Fruit fly (Drosophila melanogaster) ovary, adult (tissue): ENCODE measurements around the gene Top1.
A peak's percentile ranks its signal among the peaks of the same experiment; 100 is the strongest.

Experiments used
- CG17801 ChIP-seq: fragments of 200-800 bp; optimal IDR thresholded peaks from 2 replicates; lab custom pipeline; 2019; ENCODE audit warnings: missing biosample characterization, mild to moderate bottlenecking, missing genetic modification characterization, moderate library complexity; ENCODE audit not compliant: partially characterized antibody

Top1 gene

DNA sequence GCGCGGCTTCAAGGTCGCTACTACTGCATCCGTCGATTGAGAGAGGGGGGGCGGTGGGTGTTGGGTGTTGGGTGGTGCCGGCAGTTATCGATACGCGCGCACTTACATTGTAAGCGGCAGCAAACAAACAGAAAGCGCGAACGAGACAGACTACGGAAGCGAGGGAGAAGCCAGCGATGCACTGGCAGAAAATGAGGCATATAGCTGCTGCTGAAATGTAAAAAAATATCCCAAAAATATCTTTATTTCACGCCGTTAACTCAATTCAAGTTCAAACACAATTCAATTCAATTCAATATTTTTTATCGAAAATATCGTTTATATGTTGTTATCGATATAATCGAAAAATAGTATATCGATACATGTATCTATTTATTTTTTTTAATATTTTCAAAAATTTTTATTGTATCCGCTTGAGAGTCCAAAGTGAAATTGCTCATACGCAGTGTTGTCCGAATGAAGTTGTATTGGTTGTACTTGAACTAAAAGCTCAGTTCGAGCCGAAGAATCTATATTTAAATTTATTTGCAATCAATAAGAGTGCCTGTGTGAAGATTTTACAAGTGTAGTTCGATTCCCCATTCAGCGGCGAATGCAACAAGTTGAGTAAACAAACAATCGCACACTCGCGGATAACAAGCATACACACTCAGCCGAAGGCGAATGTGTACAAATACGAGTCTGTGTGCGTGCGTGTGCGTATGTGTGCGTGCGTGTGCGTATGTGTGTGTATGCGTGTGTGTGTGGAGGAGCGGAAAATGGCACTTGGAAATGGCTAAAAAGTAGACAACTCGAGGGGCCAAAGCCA lies 7.0 kb upstream of the Top1 start:
- TF ChIP-seq CG17801 = peak; percentile 74

DNA sequence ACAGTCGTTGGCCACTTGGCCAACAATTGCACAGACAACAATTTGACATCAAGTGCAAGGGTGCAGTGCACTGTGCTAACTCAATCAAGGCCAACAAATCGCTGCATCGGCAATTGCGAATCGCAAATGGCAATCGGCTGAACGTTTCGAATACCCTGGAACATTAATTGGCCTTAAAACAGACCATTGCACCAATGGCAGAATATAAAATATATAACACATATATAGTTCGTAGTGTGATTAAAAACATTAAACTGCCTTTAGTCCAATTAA lies 6.5 kb upstream of the Top1 start:
- TF ChIP-seq CG17801 = no peak

DNA sequence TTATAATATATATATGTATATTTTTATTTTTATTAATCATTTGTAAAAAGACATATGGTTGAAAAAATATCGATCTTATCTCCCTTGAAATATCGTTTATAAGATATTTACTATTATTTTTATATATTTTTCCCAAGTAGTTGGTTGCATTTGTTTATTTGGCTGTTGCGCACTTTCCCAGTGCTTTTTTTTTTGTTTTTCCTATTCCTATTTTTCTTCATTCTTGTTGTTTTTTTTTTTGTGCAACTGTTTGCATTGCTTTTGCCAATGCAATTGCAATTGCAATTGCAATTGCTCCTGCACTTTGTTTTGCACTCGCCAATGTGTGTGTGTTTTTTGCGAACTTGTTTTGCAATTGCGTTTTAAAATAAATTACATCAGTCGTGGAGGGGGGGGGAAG lies 5.9 kb upstream of the Top1 start:
- no peak for TF ChIP-seq CG17801

DNA sequence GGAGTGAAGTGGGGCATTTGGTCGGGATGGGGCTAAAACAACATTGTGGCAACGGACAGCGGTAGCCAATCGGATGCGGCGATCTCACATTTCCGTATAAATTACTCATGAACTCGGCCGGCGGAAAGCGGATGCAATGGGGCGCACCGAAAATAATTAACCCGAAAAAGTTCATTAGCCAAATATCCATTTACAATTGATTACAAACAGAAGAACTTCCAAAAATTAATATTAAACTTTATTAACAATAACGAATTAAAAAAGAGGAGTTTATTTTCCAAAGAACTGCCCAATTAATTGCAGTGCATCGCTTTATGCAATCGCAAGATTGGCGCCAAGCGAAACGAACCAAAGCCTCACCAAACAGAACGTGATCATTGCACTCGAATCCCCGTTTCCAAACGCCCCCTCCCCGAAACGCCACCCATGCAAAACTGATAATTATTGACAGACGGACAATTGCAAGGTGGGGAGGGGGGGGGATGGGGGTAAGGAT lies 5.4 kb upstream of the Top1 start:
- peak; percentile 56 for TF ChIP-seq CG17801

DNA sequence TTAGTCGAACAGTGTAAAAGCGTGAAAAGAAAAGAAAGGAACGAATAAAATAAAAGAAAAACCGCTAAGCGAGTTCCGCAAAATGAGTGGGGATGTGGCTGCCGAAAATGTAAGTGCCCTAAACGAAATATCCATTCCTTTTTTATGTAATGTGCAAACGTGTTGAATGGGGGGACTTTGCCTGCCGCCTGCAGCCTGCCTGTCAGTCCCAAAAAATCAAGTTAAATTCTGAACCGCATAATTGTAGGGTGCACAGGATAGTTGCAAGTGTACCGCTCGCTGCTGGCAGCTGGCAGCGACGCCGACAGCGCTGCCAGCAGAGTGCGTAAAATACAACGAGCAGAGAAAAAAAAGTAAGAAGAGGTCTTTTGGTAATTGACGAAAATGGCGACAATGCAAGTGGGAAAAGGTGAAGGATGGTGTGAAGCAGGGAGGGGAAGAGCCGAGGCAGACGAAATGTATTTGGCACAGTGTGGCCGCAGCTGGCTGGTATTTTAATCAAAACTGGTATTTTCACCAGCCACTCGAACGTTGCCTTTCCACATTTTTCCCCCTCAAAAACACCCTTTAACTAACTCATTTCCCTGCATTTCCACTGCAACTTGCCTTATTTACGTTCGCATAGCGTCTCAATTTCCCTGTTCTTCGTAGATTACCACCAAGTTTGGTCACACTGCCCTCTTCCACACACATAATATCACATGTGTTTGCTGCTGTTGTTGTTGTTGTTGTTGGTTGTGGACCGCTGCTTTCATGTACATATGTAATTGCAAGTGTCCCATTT lies 612 bp downstream of the Top1 start:
- no peak for TF ChIP-seq CG17801

DNA sequence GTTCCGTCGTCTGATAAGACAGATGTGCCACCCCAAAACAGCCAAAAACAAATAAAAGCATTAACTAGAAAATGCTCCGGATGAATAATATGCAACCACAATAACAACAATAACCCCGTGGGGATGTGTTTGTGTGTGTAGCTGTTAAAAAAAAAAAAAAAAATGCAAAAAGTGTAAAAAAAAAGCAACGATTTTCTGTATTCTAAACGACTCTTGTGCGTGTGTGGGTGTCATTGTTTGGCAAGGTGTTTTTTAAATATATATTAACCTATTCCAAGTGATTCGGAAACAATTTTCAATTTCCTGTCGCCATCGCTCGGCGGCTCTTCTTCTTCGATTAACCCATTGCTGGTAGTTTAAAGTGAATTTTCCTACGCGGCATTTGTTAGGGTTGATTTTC lies 1.2 kb downstream of the Top1 start:
- peak; percentile 38 for TF ChIP-seq CG17801

DNA sequence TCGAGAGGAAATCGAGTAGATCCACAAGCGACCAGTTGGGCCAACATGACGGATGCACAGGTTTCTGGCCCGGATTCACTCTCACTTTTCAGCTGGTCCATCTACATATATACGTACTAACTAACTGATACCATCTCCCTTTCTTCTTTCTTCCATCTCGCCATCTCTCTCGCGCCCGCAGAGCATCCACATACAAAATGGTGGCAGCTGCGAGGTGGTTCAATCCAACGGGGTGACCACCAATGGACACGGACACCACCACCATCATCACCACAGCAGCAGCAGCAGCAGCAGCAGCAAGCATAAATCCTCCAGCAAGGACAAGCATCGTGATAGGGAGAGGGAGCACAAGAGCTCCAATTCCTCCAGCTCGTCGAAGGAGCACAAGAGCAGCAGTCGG lies 1.7 kb downstream of the Top1 start:
- TF ChIP-seq CG17801 = no peak

DNA sequence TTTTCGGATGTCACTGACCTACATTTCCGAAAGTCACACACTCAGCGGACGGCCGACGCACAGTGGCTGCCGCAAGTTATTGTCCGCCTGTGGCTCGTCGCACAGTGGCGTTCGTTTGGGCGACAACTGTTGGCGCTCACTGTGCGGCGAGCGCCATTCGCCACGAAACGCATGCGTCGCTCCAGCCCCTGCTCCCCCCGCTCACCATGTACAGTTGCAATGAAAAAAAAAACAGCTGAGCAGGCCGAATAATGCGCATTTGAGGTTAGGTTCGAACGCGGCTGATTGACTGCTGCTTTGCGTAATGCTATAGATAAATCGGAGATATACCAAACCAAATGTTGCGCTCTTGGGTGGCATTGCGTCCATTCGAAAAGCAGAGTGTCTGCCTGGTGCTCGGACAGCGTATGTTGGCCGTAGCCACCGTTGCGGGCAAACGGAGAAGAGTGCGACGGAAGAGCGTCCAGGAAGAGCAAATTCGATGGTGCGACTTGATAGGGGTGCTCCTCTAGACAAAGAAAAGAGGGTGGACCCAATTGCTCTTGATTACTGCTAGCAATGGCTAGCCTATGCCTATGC lies 4.1 kb downstream of the Top1 start:
- TF ChIP-seq CG17801 = peak; percentile 77

DNA sequence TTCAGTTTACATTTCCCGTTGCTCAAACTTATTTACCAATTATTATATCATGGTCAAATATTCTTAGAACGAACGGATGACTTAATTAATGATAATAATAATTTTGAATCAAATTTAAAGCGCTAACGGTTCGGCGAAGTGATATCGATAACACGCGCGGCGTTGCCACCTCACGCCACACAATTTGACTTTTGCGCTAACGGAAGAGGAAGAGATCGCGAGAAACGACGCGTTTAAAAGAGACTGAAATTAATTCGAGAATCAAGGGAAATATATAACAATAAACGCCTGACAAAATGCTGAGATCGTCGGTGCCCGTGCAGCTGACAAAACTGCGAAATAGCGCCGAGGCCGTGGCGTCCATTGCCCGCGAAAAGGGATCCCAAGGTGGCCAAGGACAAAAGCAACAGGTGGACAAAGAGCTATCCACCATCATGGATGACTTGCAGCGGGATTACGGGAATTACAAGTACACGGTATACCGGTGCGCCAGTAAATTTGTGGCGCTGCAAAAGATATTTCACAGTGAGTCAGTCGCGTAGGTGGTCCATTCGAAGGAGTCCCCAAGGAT lies 9.0 kb downstream of the Top1 start, which contains the start of gene dah:
dah (plus strand) TSS at position 195 of the 571 bp plus-strand sequence.
- no peak for TF ChIP-seq CG17801

DNA sequence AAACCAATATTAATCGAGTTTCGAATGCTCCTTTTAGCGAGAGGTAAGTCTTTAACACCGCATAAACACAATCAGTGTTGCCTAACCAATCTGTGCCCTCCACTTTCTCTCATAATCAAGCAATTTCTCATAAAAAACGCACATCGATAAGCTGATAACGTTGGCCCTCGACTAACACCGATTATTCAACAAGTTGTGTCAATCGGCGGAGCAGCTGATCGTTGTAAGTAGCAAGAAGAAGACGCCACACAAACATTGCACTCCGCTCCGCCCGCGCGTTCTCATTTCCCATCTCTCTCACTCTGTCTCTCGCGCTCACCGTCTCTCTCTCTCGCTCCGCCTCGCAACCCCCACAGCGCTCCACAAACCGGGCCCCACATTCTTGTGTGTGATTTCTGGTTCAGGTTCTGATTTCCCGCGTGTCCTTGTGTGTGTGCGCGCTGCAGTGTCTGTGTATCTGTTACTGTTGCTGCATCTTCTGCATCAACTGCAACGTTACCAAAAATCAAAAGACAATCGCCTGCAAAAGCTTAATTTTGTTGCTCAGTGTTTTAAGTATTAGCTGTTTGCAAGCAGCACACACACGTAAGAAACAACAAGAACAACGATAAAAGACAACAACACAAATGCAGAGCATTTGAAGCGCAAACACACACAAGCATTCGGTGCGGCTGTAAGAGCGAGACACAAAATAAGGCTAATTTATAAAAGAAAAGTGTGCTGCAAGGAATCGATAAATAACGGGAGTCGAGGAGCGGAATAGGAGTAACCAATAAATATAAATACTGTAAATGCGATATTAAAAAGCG lies 14.0 kb downstream of the Top1 start, which contains the start of the genes CG9114 and HDAC6:
CG9114 (minus strand) TSS at position 89 of the 809 bp plus-strand sequence.
HDAC6 (plus strand) TSS at position 245 of the 809 bp plus-strand sequence.
- no peak for TF ChIP-seq CG17801

DNA sequence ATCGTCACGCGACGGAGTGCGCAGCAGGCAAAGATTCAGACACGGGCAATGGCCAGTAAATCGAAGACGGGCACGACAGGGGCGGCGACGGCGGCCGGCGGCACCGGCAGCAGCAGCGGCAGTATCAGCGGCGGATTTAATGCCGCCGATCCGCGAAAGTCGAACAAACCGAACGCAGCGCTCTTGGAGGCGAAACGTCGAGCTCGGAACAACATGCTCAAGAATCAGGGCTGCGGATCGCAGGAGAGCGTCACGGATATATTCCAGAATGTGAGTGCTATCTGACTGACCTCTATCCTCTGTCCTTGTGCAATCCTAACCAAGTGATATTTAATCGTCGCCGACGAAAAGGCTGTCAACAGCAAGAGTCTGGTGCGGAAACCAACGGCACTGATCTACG lies 15.7 kb downstream of the Top1 start:
- no peak for TF ChIP-seq CG17801

DNA sequence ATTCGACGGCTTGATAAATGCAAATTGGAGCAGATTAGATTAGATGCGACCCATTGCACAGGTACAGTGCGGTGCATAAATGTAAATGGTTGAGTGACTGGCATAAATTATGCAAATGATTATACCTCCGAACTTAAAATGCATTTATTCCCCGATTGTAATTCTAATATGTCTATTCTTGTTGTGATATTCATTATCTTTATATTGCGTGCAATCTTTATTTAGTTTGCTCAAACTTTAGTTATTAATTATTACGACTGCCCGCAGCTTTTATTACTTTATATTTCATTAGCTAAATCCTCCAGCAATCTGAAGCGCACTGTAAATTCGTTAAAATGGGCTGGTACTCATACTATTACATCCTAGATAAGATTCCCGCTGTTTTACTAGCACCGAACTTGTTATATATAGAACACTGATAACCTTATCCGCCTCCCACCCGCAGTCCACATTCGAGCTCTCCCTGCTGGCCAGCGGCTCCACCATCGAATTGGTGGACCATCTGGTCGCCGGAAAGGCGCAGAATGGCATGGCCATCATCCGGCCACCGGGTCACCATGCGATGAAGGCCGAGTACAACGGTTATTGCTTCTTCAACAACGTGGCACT lies 16.7 kb downstream of the Top1 start:
- peak; percentile 77 for TF ChIP-seq CG17801

DNA sequence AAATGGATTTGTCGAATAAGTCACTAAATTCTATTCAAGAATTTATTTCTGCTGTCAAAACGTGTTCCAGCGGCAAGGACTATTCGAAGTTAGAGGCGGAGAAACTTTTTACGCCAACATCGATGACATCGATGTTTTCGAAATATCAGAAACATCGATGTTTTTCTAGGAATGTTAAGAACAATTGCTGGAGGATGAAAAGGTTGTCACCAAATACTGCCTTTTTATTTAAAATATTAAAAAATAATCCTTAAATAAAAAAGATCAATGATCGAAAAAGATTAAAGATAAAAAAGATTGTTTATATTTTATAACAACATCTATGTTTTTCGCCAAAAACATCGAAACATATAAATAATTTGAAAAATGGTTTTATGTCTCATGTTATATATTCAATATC lies 22.7 kb downstream of the Top1 start, which contains the start of gene CG9123:
CG9123 (minus strand) TSS at position 101 of the 400 bp plus-strand sequence.
- TF ChIP-seq CG17801 = no peak

DNA sequence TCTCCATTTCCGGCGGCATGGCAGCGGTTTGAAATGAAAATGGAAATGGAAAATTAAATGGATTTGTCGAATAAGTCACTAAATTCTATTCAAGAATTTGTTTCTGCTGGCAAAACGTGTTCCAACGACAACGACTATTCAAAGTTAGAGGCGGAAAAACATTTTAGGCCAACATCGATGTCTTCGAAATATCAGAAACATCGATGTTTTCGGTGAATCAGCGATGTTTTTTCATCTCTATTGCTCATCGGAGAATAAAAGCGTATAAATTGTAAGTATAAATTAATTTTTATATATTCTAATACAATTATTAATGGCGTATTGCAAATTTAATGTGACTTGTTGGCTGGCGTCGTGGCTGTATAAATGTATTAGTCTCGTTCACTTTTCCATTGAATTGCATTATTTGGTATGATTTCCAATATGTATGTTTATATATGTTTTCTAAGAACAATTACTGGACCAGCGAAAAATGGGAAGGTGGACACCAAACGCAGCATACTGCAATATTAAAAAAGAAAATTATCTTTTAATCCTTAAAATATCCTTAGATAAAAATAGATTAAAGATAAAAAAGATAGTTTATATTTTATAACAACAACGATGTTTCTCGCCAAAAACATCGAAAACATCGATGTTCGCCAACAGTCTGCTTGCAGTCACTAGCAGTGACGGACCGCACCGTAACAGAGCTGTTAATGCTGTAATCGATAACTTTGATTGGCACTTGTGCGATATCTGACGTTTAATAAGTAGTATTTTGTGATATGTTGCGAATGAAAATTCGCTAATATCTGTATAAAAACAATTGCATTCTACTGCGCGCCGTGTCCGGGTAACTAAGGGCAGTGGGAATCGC lies 25.4 kb downstream of the Top1 start, which contains the start of the genes CG12608 and Prp5:
CG12608 (minus strand) TSS at position 153 of the 859 bp plus-strand sequence.
Prp5 (plus strand) TSS at position 697 of the 859 bp plus-strand sequence.
- TF ChIP-seq CG17801 = no peak
